Fruit fly (Drosophila melanogaster): ENCODE results near the gene ERp44.
A peak's percentile ranks its signal among the peaks of the same experiment; 100 is the strongest.

ERp44 gene

dm6 chrX:16332615-16333288 lies 35.2 kb upstream of the ERp44 start (continued):
- peak; percentile 96 for TF ChIP-seq dysf (GFP tag; IDR thresholded peaks at IDR 0.05)
- TF ChIP-seq Dad (GFP tag; optimal IDR thresholded peaks at IDR 0.05): peak; percentile 94
- peak; percentile 27 for TF ChIP-seq CG7745 (tag; optimal IDR thresholded peaks at IDR 0.05)
- TF ChIP-seq ind (GFP tag; optimal IDR thresholded peaks at IDR 0.05): peak; percentile 94
- peak; percentile 86 for TF ChIP-seq Awh (GFP tag; IDR thresholded peaks at IDR 0.05)
- peak; percentile 94 for TF ChIP-seq CG11723 (GFP tag; optimal IDR thresholded peaks at IDR 0.05)
- no peak for TF ChIP-seq CG16813 (GFP tag; IDR thresholded peaks at IDR 0.05; ENCODE audit: partially characterized antibody)
- peak; percentile 92 for TF ChIP-seq CG1792 (GFP tag; optimal IDR thresholded peaks at IDR 0.05)
- peak; percentile 94 for TF ChIP-seq Xrp1 (GFP tag; IDR thresholded peaks at IDR 0.05)
- TF ChIP-seq CG7987 (GFP tag; optimal IDR thresholded peaks at IDR 0.05): peak; percentile 92
- no peak for TF ChIP-seq br (optimal IDR thresholded peaks at IDR 0.05)
- TF ChIP-seq Atf3 (GFP tag; optimal IDR thresholded peaks at IDR 0.05): peak; percentile 90
- TF ChIP-seq CG15601 (tag; optimal IDR thresholded peaks at IDR 0.05): peak; percentile 95
- no peak for TF ChIP-seq gfzf (GFP tag; optimal IDR thresholded peaks at IDR 0.05)
- TF ChIP-seq fd3F (GFP tag; optimal IDR thresholded peaks at IDR 0.05): peak; percentile 94
- peak; percentile 98 for TF ChIP-seq CG10147 (GFP tag; optimal IDR thresholded peaks at IDR 0.05)
- TF ChIP-seq Bdp1 (GFP tag; optimal IDR thresholded peaks at IDR 0.05): peak; percentile 87
- TF ChIP-seq gt (GFP tag; IDR thresholded peaks at IDR 0.05): peak; percentile 84
- peak; percentile 91 for TF ChIP-seq stc (GFP tag; IDR thresholded peaks at IDR 0.05)
- peak; percentile 94 for TF ChIP-seq CG12104 (GFP tag; optimal IDR thresholded peaks at IDR 0.05)
- TF ChIP-seq Med (GFP tag): peak; percentile 99
- TF ChIP-seq Deaf1 (tag; optimal IDR thresholded peaks at IDR 0.05): peak; percentile 76
- peak; percentile 96 for TF ChIP-seq CG17829 (tag; optimal IDR thresholded peaks at IDR 0.05)
- 0 out of 2 replicates have a peak, but pooled peaks have one; percentile 45 for TF ChIP-seq CG16779 (GFP tag; IDR thresholded peaks at IDR 0.05)
- TF ChIP-seq caup (GFP tag; optimal IDR thresholded peaks at IDR 0.05; ENCODE audit: severe bottlenecking): peak; percentile 95
- TF ChIP-seq gce (GFP tag; IDR thresholded peaks at IDR 0.05): peak; percentile 73; the same call in 1 of the 3 replicates
- TF ChIP-seq gsb-n (tag; optimal IDR thresholded peaks at IDR 0.05): peak; percentile 94
- peak; percentile 86 for TF ChIP-seq CG11085 (GFP tag; IDR thresholded peaks at IDR 0.05)
- TF ChIP-seq D19B (GFP tag; optimal IDR thresholded peaks at IDR 0.05): peak; percentile 91
- TF ChIP-seq crp (GFP tag; optimal IDR thresholded peaks at IDR 0.05): peak in 1 of 2 experiments; percentile 65
- TF ChIP-seq knrl (GFP tag; IDR thresholded peaks at IDR 0.05; ENCODE audit: partially characterized antibody): no peak
- TF ChIP-seq sens (GFP tag): peak; percentile 99
- TF ChIP-seq CG6272 (GFP tag; IDR thresholded peaks at IDR 0.05): peak; percentile 84
- peak; percentile 94 for TF ChIP-seq kni (GFP tag; optimal IDR thresholded peaks at IDR 0.05)
- TF ChIP-seq tap (tag; optimal IDR thresholded peaks at IDR 0.05): peak; percentile 94
- no peak for TF ChIP-seq prd (optimal IDR thresholded peaks at IDR 0.05)
- TF ChIP-seq prd (GFP tag; IDR thresholded peaks at IDR 0.05): peak; percentile 94
- TF ChIP-seq Doc2 (GFP tag; IDR thresholded peaks at IDR 0.05): no peak
- no peak for TF ChIP-seq vnd (GFP tag; IDR thresholded peaks at IDR 0.05; ENCODE audit: partially characterized antibody)
- no peak for TF ChIP-seq z (GFP tag; IDR thresholded peaks at IDR 0.05)
- TF ChIP-seq HHEX (GFP tag; optimal IDR thresholded peaks at IDR 0.05): peak; percentile 96
- TF ChIP-seq CG11696 (GFP tag; IDR thresholded peaks at IDR 0.05): peak; percentile 98
- no peak; the same call in 1 of the 2 replicates for TF ChIP-seq CG13287 (GFP tag; IDR thresholded peaks at IDR 0.05; ENCODE audit: partially characterized antibody)
- peak; percentile 95 for TF ChIP-seq mam (GFP tag; optimal IDR thresholded peaks at IDR 0.05)
- peak; percentile 90 for TF ChIP-seq al (GFP tag; IDR thresholded peaks at IDR 0.05)
- TF ChIP-seq TFAM (GFP tag; optimal IDR thresholded peaks at IDR 0.05): peak; percentile 75
- peak; percentile 85 for TF ChIP-seq ab (GFP tag; optimal IDR thresholded peaks at IDR 0.05)
- TF ChIP-seq CHES-1-like (GFP tag; optimal IDR thresholded peaks at IDR 0.05): peak; percentile 95
- peak; percentile 89 for TF ChIP-seq CG15514 (GFP tag; optimal IDR thresholded peaks at IDR 0.05)
- peak; percentile 98 for TF ChIP-seq CG13296 (GFP tag; optimal IDR thresholded peaks at IDR 0.05)

All from whole organism, embryonic.